Fruit fly (Drosophila melanogaster): Measurements from ENCODE around the gene Bka.

Bka gene

DNA sequence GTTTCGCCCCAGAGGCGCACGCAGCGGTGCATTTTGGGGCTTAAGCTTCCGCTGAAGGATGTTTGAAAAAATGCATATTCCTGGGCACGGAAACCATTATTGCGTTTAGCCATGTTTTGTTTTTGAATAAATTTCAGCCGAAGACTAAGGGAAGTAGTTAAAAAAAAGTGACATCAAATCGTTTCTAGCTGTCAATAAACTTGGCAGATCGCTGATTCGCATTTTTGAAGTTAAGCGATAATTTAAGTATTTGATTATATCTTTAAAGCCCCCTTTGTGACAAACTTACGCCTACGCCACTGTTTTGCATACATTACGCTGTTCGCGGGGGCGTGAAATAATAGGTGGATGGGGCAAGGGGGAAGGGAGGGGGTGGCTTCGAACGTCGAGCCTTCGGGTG lies 30.8 kb upstream of the Bka start (continued):
- no peak for TF ChIP-seq CG14965 (GFP tag; optimal IDR thresholded peaks at IDR 0.05; ENCODE audit: borderline replicate concordance)
- peak; percentile 9; the same call in 1 of the 2 replicates for TF ChIP-seq CG14441 (GFP tag; IDR thresholded peaks at IDR 0.05)
- peak; percentile 4 for TF ChIP-seq Fer3 (tag; optimal IDR thresholded peaks at IDR 0.05)
- TF ChIP-seq Oli (tag; optimal IDR thresholded peaks at IDR 0.05), result peak; percentile 46
- 0 out of 3 replicates have a peak, but pooled peaks have one; percentile 15 for TF ChIP-seq Aef1 (GFP tag; IDR thresholded peaks at IDR 0.05)
- no peak for TF ChIP-seq CG10431 (GFP tag; optimal IDR thresholded peaks at IDR 0.05)
- peak; percentile 58 for TF ChIP-seq CG11504 (tag; optimal IDR thresholded peaks at IDR 0.05)
- TF ChIP-seq sens (GFP tag), result peak; percentile 13
- TF ChIP-seq cwo (GFP tag; optimal IDR thresholded peaks at IDR 0.05), result peak; percentile 34
- no peak for TF ChIP-seq NFAT (GFP tag; IDR thresholded peaks at IDR 0.05)
- TF ChIP-seq lilli (GFP tag; optimal IDR thresholded peaks at IDR 0.05), result peak; percentile 51
- TF ChIP-seq Hmr (GFP tag; optimal IDR thresholded peaks at IDR 0.05), result peak; percentile 66
- TF ChIP-seq YL-1 (GFP tag; optimal IDR thresholded peaks at IDR 0.05), result no peak
- no peak for TF ChIP-seq CG30431 (GFP tag; optimal IDR thresholded peaks at IDR 0.05)
- TF ChIP-seq H2.0 (GFP tag; IDR thresholded peaks at IDR 0.05), result no peak
- TF ChIP-seq CG13287 (GFP tag; IDR thresholded peaks at IDR 0.05; ENCODE audit: partially characterized antibody), result no peak
- no peak for TF ChIP-seq pita (GFP tag; optimal IDR thresholded peaks at IDR 0.05)
- TF ChIP-seq MBD-R2 (GFP tag; IDR thresholded peaks at IDR 0.05), result no peak
- TF ChIP-seq CG2120 (GFP tag; optimal IDR thresholded peaks at IDR 0.05), result peak; percentile 67
- peak; percentile 16 for TF ChIP-seq CG13775 (GFP tag; optimal IDR thresholded peaks at IDR 0.05)
- no peak for TF ChIP-seq CG10366 (GFP tag; IDR thresholded peaks at IDR 0.05)
- peak; percentile 31 for TF ChIP-seq NfI (GFP tag; optimal IDR thresholded peaks at IDR 0.05)
- peak; percentile 73 for TF ChIP-seq CG7556 (GFP tag; optimal IDR thresholded peaks at IDR 0.05)
- peak; percentile 25 for TF ChIP-seq CG6765 (GFP tag; optimal IDR thresholded peaks at IDR 0.05)
- no peak for TF ChIP-seq CG1832 (GFP tag; optimal IDR thresholded peaks at IDR 0.05)
- TF ChIP-seq CG30403 (GFP tag; optimal IDR thresholded peaks at IDR 0.05), result peak; percentile 50
- TF ChIP-seq ATbp (GFP tag; optimal IDR thresholded peaks at IDR 0.05), result peak; percentile 2
- peak; percentile 18 for TF ChIP-seq Ets65A (GFP tag)
- peak; percentile 79 for TF ChIP-seq CG18599 (GFP tag; optimal IDR thresholded peaks at IDR 0.05)
- TF ChIP-seq scrt (GFP tag; optimal IDR thresholded peaks at IDR 0.05), result peak; percentile 27
- TF ChIP-seq bcd (GFP tag; optimal IDR thresholded peaks at IDR 0.05), result peak; percentile 46
- no peak for TF ChIP-seq CG34224 (GFP tag; IDR thresholded peaks at IDR 0.05; ENCODE audit: partially characterized antibody)
- peak; percentile 21 for TF ChIP-seq CG13424 (tag; optimal IDR thresholded peaks at IDR 0.05)
- peak; percentile 38 for TF ChIP-seq CG12659 (GFP tag; optimal IDR thresholded peaks at IDR 0.05)
- peak; percentile 39 for TF ChIP-seq dmrt99B (tag; optimal IDR thresholded peaks at IDR 0.05)
- TF ChIP-seq tio (GFP tag; optimal IDR thresholded peaks at IDR 0.05), result no peak
- peak; percentile 64 for TF ChIP-seq Fer1 (GFP tag; optimal IDR thresholded peaks at IDR 0.05)
- TF ChIP-seq Rfx (GFP tag; IDR thresholded peaks at IDR 0.05), result peak; percentile 33; the same call in 1 of the 2 replicates
- 0 out of 2 replicates have a peak, but pooled peaks have one; percentile 26 for TF ChIP-seq CG9215 (GFP tag; IDR thresholded peaks at IDR 0.05)

DNA sequence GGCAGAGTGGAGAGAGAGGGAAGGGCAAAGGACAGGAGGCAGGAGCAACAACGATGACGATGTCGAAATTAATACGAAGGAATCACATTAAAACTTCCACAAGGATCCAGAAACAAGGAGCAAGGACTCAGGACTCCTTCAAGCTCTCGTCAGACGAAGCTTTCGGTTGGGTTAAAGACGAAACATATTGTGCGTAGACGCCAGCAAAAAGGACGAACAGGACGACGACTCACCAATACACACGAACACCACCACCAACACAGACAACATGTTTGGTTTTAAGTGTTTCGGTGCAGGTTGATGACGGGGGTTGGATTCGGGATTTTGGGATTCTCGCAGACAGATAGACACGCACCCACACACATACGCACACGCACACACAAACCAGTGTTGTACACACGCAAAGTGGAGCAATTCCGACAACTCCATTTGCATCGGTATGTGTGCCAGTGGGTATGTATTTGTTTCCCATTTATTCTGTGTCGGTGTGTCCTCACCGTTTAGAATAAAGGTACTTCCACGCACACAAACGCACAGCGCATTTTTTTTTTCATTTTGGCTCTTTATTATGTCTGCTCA lies 12.6 kb upstream of the Bka start:
- TF ChIP-seq Neu2 (GFP tag; optimal IDR thresholded peaks at IDR 0.05; ENCODE audit: borderline replicate concordance), result no peak
- 0 out of 3 replicates have a peak, but pooled peaks have one; percentile 11 for TF ChIP-seq knrl (GFP tag; IDR thresholded peaks at IDR 0.05; ENCODE audit: partially characterized antibody)
- no peak for TF ChIP-seq CG10147 (GFP tag; optimal IDR thresholded peaks at IDR 0.05)
- no peak for TF ChIP-seq Oaz (GFP tag; IDR thresholded peaks at IDR 0.05)
- no peak for TF ChIP-seq CG7987 (GFP tag; optimal IDR thresholded peaks at IDR 0.05)
- TF ChIP-seq scrt (GFP tag; optimal IDR thresholded peaks at IDR 0.05), result peak; percentile 18
- TF ChIP-seq Camta (GFP tag; optimal IDR thresholded peaks at IDR 0.05), result no peak
- TF ChIP-seq mirr (GFP tag; optimal IDR thresholded peaks at IDR 0.05), result peak; percentile 58
- TF ChIP-seq Ets65A (GFP tag), result peak; percentile 31
- no peak for TF ChIP-seq sug (tag; optimal IDR thresholded peaks at IDR 0.05)
- no peak for TF ChIP-seq CHES-1-like (GFP tag; optimal IDR thresholded peaks at IDR 0.05)
- no peak for TF ChIP-seq CG9727 (GFP tag; optimal IDR thresholded peaks at IDR 0.05)
- TF ChIP-seq CG10543 (GFP tag; optimal IDR thresholded peaks at IDR 0.05), result peak; percentile 26
- no peak for TF ChIP-seq ems (GFP tag; optimal IDR thresholded peaks at IDR 0.05)
